Fruit fly (Drosophila melanogaster) whole organism, prepupa: ENCODE results near the gene ATPsyngamma.

Experiments
- CG10631 ChIP-seq: fragments of 200-800 bp; sonication (Bioruptor generic); optimal IDR thresholded peaks from 2 replicates; lab custom pipeline; 2016; ENCODE audit warnings: missing biosample characterization, missing genetic modification characterization
- CG10669 ChIP-seq: fragments of 200-800 bp; sonication (Bioruptor generic); optimal IDR thresholded peaks from 3 replicates; lab custom pipeline; 2018; ENCODE audit warnings: missing biosample characterization, mild to moderate bottlenecking, missing genetic modification characterization, moderate library complexity
- CG11294 ChIP-seq: fragments of 200-800 bp; sonication (Bioruptor generic); IDR thresholded peaks from 2 replicates; pipeline ENCODE4 v1.3.6; 2022; ENCODE audit warnings: missing biosample characterization, missing genetic modification characterization
- CG11762 ChIP-seq: fragments of 200-800 bp; sonication (Bioruptor generic); optimal IDR thresholded peaks from 3 replicates; lab custom pipeline; 2016; ENCODE audit warnings: missing biosample characterization, missing genetic modification characterization; ENCODE audit not compliant: insufficient read depth
- CG15336 ChIP-seq: fragments of 200-800 bp; sonication (Bioruptor generic); IDR thresholded peaks from 2 replicates; pipeline ENCODE4 v1.3.6; 2022; ENCODE audit warnings: missing biosample characterization, missing genetic modification characterization
- CG1621 ChIP-seq: fragments of 200-800 bp; sonication (Bioruptor generic); optimal IDR thresholded peaks from 3 replicates; lab custom pipeline; 2018; ENCODE audit warnings: missing biosample characterization, mild to moderate bottlenecking, missing genetic modification characterization
- CG16779 ChIP-seq: fragments of 200-800 bp; sonication (Bioruptor generic); optimal IDR thresholded peaks from 3 replicates; lab custom pipeline; 2017; ENCODE audit warnings: missing biosample characterization, mild to moderate bottlenecking, missing genetic modification characterization
- CG6792 ChIP-seq: fragments of 200-800 bp; sonication (Bioruptor generic); optimal IDR thresholded peaks from 3 replicates; lab custom pipeline; 2016; ENCODE audit warnings: missing biosample characterization, missing genetic modification characterization
- CG6808 ChIP-seq: fragments of 200-800 bp; sonication (Bioruptor generic); optimal IDR thresholded peaks from 3 replicates; lab custom pipeline; 2017; ENCODE audit warnings: missing biosample characterization, missing genetic modification characterization, mild to moderate bottlenecking, moderate library complexity, missing genetic modification reagents
- CG6854 ChIP-seq: fragments of 200-800 bp; sonication (Bioruptor generic); optimal IDR thresholded peaks from 2 replicates; lab custom pipeline; 2017; ENCODE audit warnings: missing biosample characterization, mild to moderate bottlenecking, missing genetic modification characterization
- CG7368 ChIP-seq: fragments of 200-800 bp; sonication (Bioruptor generic); optimal IDR thresholded peaks from 3 replicates; lab custom pipeline; 2016; ENCODE audit warnings: missing biosample characterization, missing genetic modification characterization
- CG8119 ChIP-seq: fragments of 200-800 bp; sonication (Bioruptor generic); IDR thresholded peaks from 3 replicates; pipeline ENCODE4 v1.3.6; 2022; ENCODE audit warnings: missing biosample characterization, missing genetic modification characterization
- CG8319 ChIP-seq: fragments of 200-800 bp; sonication (Bioruptor generic); optimal IDR thresholded peaks from 3 replicates; lab custom pipeline; 2016; ENCODE audit warnings: missing biosample characterization, missing genetic modification characterization
- CG9139 ChIP-seq: fragments of 200-800 bp; sonication (Bioruptor generic); optimal IDR thresholded peaks from 3 replicates; lab custom pipeline; 2017; ENCODE audit warnings: missing biosample characterization, mild to moderate bottlenecking, missing genetic modification characterization
- Eip75B ChIP-seq: fragments of 200-800 bp; sonication (Bioruptor generic); optimal IDR thresholded peaks from 3 replicates; lab custom pipeline; 2016; ENCODE audit warnings: missing biosample characterization, missing genetic modification characterization
- Eip78C ChIP-seq: fragments of 200-800 bp; sonication (Bioruptor generic); peaks from one replicate; lab custom pipeline; 2016; ENCODE audit warnings: missing biosample characterization, missing genetic modification characterization
- Ets21C ChIP-seq: fragments of 200-800 bp; sonication (Bioruptor generic); optimal IDR thresholded peaks from 3 replicates; lab custom pipeline; 2016; ENCODE audit warnings: missing biosample characterization, missing genetic modification characterization
- Ets96B ChIP-seq: fragments of 200-800 bp; optimal IDR thresholded peaks from 2 replicates; lab custom pipeline; 2019; ENCODE audit warnings: missing biosample characterization, mild to moderate bottlenecking, missing genetic modification characterization, moderate library complexity
- Hr38 ChIP-seq: sonication (Bioruptor generic); optimal IDR thresholded peaks from 2 replicates; lab custom pipeline; 2016; ENCODE audit warnings: missing biosample characterization, missing genetic modification characterization
- Hr4 ChIP-seq: fragments of 200-800 bp; sonication (Bioruptor generic); optimal IDR thresholded peaks from 3 replicates; lab custom pipeline; 2016; ENCODE audit warnings: missing biosample characterization, missing genetic modification characterization
- Lpt ChIP-seq: fragments of 200-800 bp; sonication (Bioruptor generic); optimal IDR thresholded peaks from 3 replicates; lab custom pipeline; 2016; ENCODE audit warnings: missing biosample characterization, missing genetic modification characterization
- Sox102F ChIP-seq: fragments of 200-800 bp; sonication (Bioruptor generic); optimal IDR thresholded peaks from 2 replicates; lab custom pipeline; 2016; ENCODE audit warnings: missing biosample characterization, mild to moderate bottlenecking, missing genetic modification characterization
- Sox14 ChIP-seq: fragments of 200-800 bp; sonication (Bioruptor generic); optimal IDR thresholded peaks from 3 replicates; lab custom pipeline; 2016; ENCODE audit warnings: missing biosample characterization, missing genetic modification characterization
- achi ChIP-seq: fragments of 200-800 bp; sonication (Bioruptor generic); optimal IDR thresholded peaks from 3 replicates; lab custom pipeline; 2016; ENCODE audit warnings: missing biosample characterization, missing genetic modification characterization
- cyc ChIP-seq: fragments of 200-800 bp; sonication (Bioruptor generic); optimal IDR thresholded peaks from 3 replicates; lab custom pipeline; 2016; ENCODE audit warnings: missing biosample characterization, missing genetic modification characterization
- dac ChIP-seq: fragments of 200-800 bp; sonication (Bioruptor generic); optimal IDR thresholded peaks from 2 replicates; lab custom pipeline; 2017; ENCODE audit warnings: missing biosample characterization, mild to moderate bottlenecking, missing genetic modification characterization
- dsx ChIP-seq: fragments of 200-800 bp; optimal IDR thresholded peaks from 3 replicates; lab custom pipeline; 2019; ENCODE audit warnings: missing biosample characterization, mild to moderate bottlenecking, missing genetic modification characterization, moderate library complexity; ENCODE audit not compliant: poor library complexity, severe bottlenecking
- eg ChIP-seq: fragments of 200-800 bp; sonication (Bioruptor generic); IDR thresholded peaks from 3 replicates; pipeline ENCODE4 v1.3.6; 2022; ENCODE audit warnings: missing biosample characterization, missing genetic modification characterization
- fd59A ChIP-seq: fragments of 200-800 bp; sonication (Bioruptor generic); optimal IDR thresholded peaks from 2 replicates; lab custom pipeline; 2017; ENCODE audit warnings: missing biosample characterization, mild to moderate bottlenecking, missing genetic modification characterization, missing genetic modification reagents
- fd85E ChIP-seq: fragments of 200-800 bp; sonication (Bioruptor generic); optimal IDR thresholded peaks from 3 replicates; lab custom pipeline; 2016; ENCODE audit warnings: missing biosample characterization, missing genetic modification characterization
- svp ChIP-seq: fragments of 200-800 bp; sonication (Bioruptor generic); peaks from one replicate; lab custom pipeline; 2016; ENCODE audit warnings: missing biosample characterization, missing genetic modification characterization

The ATPsyngamma gene

dm6 chr3R:29715277-29715676, 33.7 kb downstream of the ATPsyngamma start, which contains the start of gene Dup99B:
TSS of gene Dup99B (minus strand) at chr3R:29715377.
- TF ChIP-seq CG15336 (GFP tag; lab: Robert Waterston, UW): no peak
- no peak for TF ChIP-seq dsx (GFP tag; lab: Kevin White, UChicago)
- no peak for TF ChIP-seq CG10669
- no peak for TF ChIP-seq CG11294 (GFP tag; lab: Robert Waterston, UW)
- no peak for TF ChIP-seq dac (GFP tag; lab: Kevin White, UChicago)
- no peak for TF ChIP-seq Sox14 (GFP tag; lab: Kevin White, UChicago)
- no peak for TF ChIP-seq Eip78C
- TF ChIP-seq CG9139 (GFP tag; lab: Kevin White, UChicago): no peak
- no peak for TF ChIP-seq CG7368 (GFP tag; lab: Kevin White, UChicago)
- no peak for TF ChIP-seq Hr4
- no peak for TF ChIP-seq CG16779 (tag; lab: Kevin White, UChicago)
- no peak for TF ChIP-seq Lpt
- TF ChIP-seq fd59A (GFP tag; lab: Kevin White, UChicago): no peak
- no peak for TF ChIP-seq CG6808 (GFP tag; lab: Kevin White, UChicago)

dm6 chr3R:29714314-29714713, 34.6 kb downstream of the ATPsyngamma start, which contains the start of gene Obp99d:
TSS of gene Obp99d (plus strand) at chr3R:29714505.
- TF ChIP-seq CG6808 (GFP tag; lab: Kevin White, UChicago): no peak

- no peak for TF ChIP-seq Ets21C (GFP tag; lab: Kevin White, UChicago)
- TF ChIP-seq Eip78C: peak; percentile 13
Observed at dm6 chr3R:29711434-29711833, 37.5 kb downstream of the ATPsyngamma start.

dm6 chr3R:29708322-29708721, 40.6 kb downstream of the ATPsyngamma start:
- TF ChIP-seq CG9139 (GFP tag; lab: Kevin White, UChicago) (no peak), CG8319 (GFP tag; lab: Kevin White, UChicago) (no peak), Sox14 (GFP tag; lab: Kevin White, UChicago) (peak; percentile 55), CG6808 (GFP tag; lab: Kevin White, UChicago) (no peak), svp (GFP tag; lab: Kevin White, UChicago) (peak; percentile 4), CG8119 (GFP tag; lab: Robert Waterston, UW) (no peak)

- no peak for TF ChIP-seq cyc (GFP tag; lab: Kevin White, UChicago)
- no peak for TF ChIP-seq CG6792 (GFP tag; lab: Kevin White, UChicago)
- TF ChIP-seq Sox102F (GFP tag; lab: Kevin White, UChicago): no peak
- TF ChIP-seq eg: no peak
- no peak for TF ChIP-seq CG6854 (GFP tag; lab: Kevin White, UChicago)
Observed at dm6 chr3R:29707258-29707657, 41.7 kb downstream of the ATPsyngamma start.

- TF ChIP-seq Ets96B: no peak
- no peak for TF ChIP-seq CG10631 (GFP tag; lab: Kevin White, UChicago)
- no peak for TF ChIP-seq Eip75B
- no peak for TF ChIP-seq Sox14 (GFP tag; lab: Kevin White, UChicago)
- no peak for TF ChIP-seq Hr38 (GFP tag; lab: Kevin White, UChicago)
- TF ChIP-seq CG1621 (tag; lab: Kevin White, UChicago): no peak
- TF ChIP-seq CG11294 (GFP tag; lab: Robert Waterston, UW): no peak
- TF ChIP-seq achi (GFP tag; lab: Kevin White, UChicago): no peak
- no peak for TF ChIP-seq Eip78C
- TF ChIP-seq CG11762 (GFP tag; lab: Kevin White, UChicago): no peak
- no peak for TF ChIP-seq fd85E (GFP tag; lab: Kevin White, UChicago)
Observed at dm6 chr3R:29705789-29706303, 43.1 kb downstream of the ATPsyngamma start.
